Fruit fly (Drosophila melanogaster): ENCODE results near the gene CG11498.
A peak's percentile ranks its signal among the peaks of the same experiment; 100 is the strongest.

CG11498 gene

DNA sequence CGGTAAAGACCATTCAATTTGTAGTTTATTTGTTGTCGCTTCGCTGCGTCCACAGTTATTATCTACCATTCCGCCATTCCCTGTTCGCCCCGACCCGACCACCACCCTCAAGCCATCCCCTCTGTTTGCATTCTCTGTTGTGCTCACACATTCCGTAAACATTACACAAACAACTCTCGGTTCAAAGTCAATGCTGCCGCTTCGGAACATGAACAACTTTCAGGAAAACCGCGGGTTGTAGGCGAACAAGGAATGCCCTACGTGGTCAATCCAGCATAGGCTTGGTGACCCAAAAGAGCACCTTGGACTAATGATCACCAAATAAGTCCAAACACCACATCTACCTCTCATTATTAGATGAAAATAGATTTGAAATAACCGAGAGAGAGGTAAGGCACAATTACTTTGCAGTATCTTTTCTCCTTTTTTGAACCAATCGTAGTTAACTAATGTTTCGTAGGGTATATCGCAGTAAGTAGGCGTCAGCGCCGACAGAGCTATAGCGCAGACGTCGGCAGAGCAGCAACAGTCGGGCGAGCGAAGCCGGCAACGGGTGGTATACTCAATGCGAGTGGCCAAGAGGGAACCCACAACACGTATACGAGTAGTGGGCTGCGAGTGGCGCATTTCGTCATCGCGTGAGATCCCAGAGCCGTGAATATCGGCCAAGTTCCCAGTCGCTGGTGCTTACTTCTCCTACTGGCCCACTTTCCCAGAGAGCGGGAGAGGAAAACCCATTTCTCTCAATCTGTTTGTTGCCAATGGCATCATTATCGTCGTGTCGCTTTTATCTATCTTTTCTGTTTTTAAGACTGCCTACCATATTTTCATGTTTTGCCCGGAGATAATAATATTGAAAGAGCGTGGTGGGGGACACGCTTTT lies 43.1 kb upstream of the CG11498 start (continued):
- no peak for TF ChIP-seq prd (optimal IDR thresholded peaks at IDR 0.05)
- TF ChIP-seq prd (GFP tag; IDR thresholded peaks at IDR 0.05), result peak; percentile 95
- TF ChIP-seq CG14965 (GFP tag; optimal IDR thresholded peaks at IDR 0.05; ENCODE audit: borderline replicate concordance), result peak; percentile 92
- peak; percentile 95 for TF ChIP-seq CG11723 (GFP tag; optimal IDR thresholded peaks at IDR 0.05)
- TF ChIP-seq CG1603 (tag; optimal IDR thresholded peaks at IDR 0.05), result peak; percentile 96
- TF ChIP-seq Sry-β (GFP tag; optimal IDR thresholded peaks at IDR 0.05), result peak; percentile 64
- peak; percentile 85 for TF ChIP-seq CG13894 (tag; optimal IDR thresholded peaks at IDR 0.05)
- TF ChIP-seq usp (GFP tag; optimal IDR thresholded peaks at IDR 0.05), result no peak
- peak; percentile 60 for TF ChIP-seq CTCF (GFP tag; optimal IDR thresholded peaks at IDR 0.05)
- peak; percentile 97 for TF ChIP-seq Max (GFP tag; optimal IDR thresholded peaks at IDR 0.05)
- no peak for TF ChIP-seq zen2 (GFP tag; IDR thresholded peaks at IDR 0.05; ENCODE audit: partially characterized antibody)
- peak; percentile 90 for TF ChIP-seq CG9817 (tag; optimal IDR thresholded peaks at IDR 0.05)
- peak; percentile 98 for TF ChIP-seq Optix (GFP tag; IDR thresholded peaks at IDR 0.05)
- peak; percentile 93 for TF ChIP-seq CG10565 (GFP tag; optimal IDR thresholded peaks at IDR 0.05)
- no peak for TF ChIP-seq Hr39 (optimal IDR thresholded peaks at IDR 0.05)
- peak; percentile 98 for TF ChIP-seq nmo (GFP tag; optimal IDR thresholded peaks at IDR 0.05)
- peak; percentile 97 for TF ChIP-seq esg (GFP tag; conservative IDR thresholded peaks at IDR 0.05)
- TF ChIP-seq cg (GFP tag; optimal IDR thresholded peaks at IDR 0.05), result no peak
- TF ChIP-seq E2f1 (GFP tag; IDR thresholded peaks at IDR 0.05), result peak; percentile 93
- TF ChIP-seq Hr3 (GFP tag; optimal IDR thresholded peaks at IDR 0.05), result peak; percentile 92
- no peak for TF ChIP-seq Dll (GFP tag; IDR thresholded peaks at IDR 0.05; ENCODE audit: partially characterized antibody)
- peak; percentile 54 for TF ChIP-seq CG9797 (GFP tag; optimal IDR thresholded peaks at IDR 0.05)
- TF ChIP-seq ara (GFP tag; IDR thresholded peaks at IDR 0.05), result peak; percentile 89
- peak; percentile 85 for TF ChIP-seq H2.0 (GFP tag; IDR thresholded peaks at IDR 0.05)
- TF ChIP-seq CG30403 (GFP tag; optimal IDR thresholded peaks at IDR 0.05), result peak; percentile 97
- TF ChIP-seq gem (tag; optimal IDR thresholded peaks at IDR 0.05), result peak; percentile 96
- peak; percentile 88 for TF ChIP-seq zfh1 (GFP tag; IDR thresholded peaks at IDR 0.05)
- TF ChIP-seq Eip74EF (GFP tag; optimal IDR thresholded peaks at IDR 0.05), result peak in 1 of 2 experiments; percentile 97
- TF ChIP-seq onecut (GFP tag; IDR thresholded peaks at IDR 0.05), result peak; percentile 91
- peak; percentile 80 for TF ChIP-seq ci (GFP tag; IDR thresholded peaks at IDR 0.05)
- TF ChIP-seq abd-A (tag; optimal IDR thresholded peaks at IDR 0.05), result peak; percentile 96

DNA sequence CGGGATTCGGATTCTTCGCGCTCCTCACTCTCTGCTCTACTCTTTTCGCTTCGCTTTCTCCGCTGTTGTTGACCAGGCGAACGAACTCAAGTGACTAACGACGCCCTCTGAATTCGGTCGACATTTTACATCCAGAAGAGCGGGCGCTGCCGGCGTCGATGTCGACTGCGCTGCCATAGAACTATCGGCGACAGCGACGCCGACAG lies 42.5 kb upstream of the CG11498 start, which contains the start of gene CG9743:
CG9743 (minus strand) TSS at position 101 of the 206 bp plus-strand sequence.
- TF ChIP-seq bbx (GFP tag; IDR thresholded peaks at IDR 0.05; ENCODE audit: partially characterized antibody) (peak; percentile 38; the same call in 1 of the 2 replicates), CG9797 (GFP tag; optimal IDR thresholded peaks at IDR 0.05) (no peak), Rx (GFP tag; IDR thresholded peaks at IDR 0.05) (no peak), Jarid2 (GFP tag; optimal IDR thresholded peaks at IDR 0.05) (peak; percentile 35), CG11093 (GFP tag; IDR thresholded peaks at IDR 0.05) (no peak), CG17186 (GFP tag; optimal IDR thresholded peaks at IDR 0.05) (no peak), CG17912 (GFP tag; optimal IDR thresholded peaks at IDR 0.05) (no peak), Bgb (GFP tag; IDR thresholded peaks at IDR 0.05; ENCODE audit: partially characterized antibody) (peak; percentile 34), NfI (GFP tag; optimal IDR thresholded peaks at IDR 0.05) (no peak), Vsx1 (GFP tag; optimal IDR thresholded peaks at IDR 0.05) (no peak), gcm2 (GFP tag; optimal IDR thresholded peaks at IDR 0.05) (no peak), tup (GFP tag; optimal IDR thresholded peaks at IDR 0.05) (no peak), CG17612 (GFP tag; IDR thresholded peaks at IDR 0.05) (no peak), slp2 (GFP tag; optimal IDR thresholded peaks at IDR 0.05) (no peak), CG4328 (GFP tag; optimal IDR thresholded peaks at IDR 0.05) (no peak), Awh (GFP tag; IDR thresholded peaks at IDR 0.05) (no peak), prd (optimal IDR thresholded peaks at IDR 0.05) (no peak), prd (GFP tag; IDR thresholded peaks at IDR 0.05) (no peak), CG13287 (GFP tag; IDR thresholded peaks at IDR 0.05; ENCODE audit: partially characterized antibody) (peak; percentile 24; the same call in 1 of the 2 replicates), Hmx (GFP tag; optimal IDR thresholded peaks at IDR 0.05) (no peak), hb (GFP tag; IDR thresholded peaks at IDR 0.05; ENCODE audit: partially characterized antibody) (0 out of 3 replicates have a peak, but pooled peaks have one; percentile 15), Trl (optimal IDR thresholded peaks at IDR 0.05) (peak in 1 of 2 experiments; percentile 6), Trl (GFP tag; optimal IDR thresholded peaks at IDR 0.05) (no peak)
